Worm (Caenorhabditis elegans): ENCODE results near the gene uvs-1.

ce11 chrV:7806629-7807028 is 2.6 kb upstream of the uvs-1 start:
- TF ChIP-seq blmp-1 (tag; optimal IDR thresholded peaks at IDR 0.05) (no peak), nhr-12 (tag; optimal IDR thresholded peaks at IDR 0.05) (no peak), nhr-76 (tag; optimal IDR thresholded peaks at IDR 0.05) (no peak)
